Fruit fly (Drosophila melanogaster): Measurements from ENCODE around the gene CG4229.

DNA sequence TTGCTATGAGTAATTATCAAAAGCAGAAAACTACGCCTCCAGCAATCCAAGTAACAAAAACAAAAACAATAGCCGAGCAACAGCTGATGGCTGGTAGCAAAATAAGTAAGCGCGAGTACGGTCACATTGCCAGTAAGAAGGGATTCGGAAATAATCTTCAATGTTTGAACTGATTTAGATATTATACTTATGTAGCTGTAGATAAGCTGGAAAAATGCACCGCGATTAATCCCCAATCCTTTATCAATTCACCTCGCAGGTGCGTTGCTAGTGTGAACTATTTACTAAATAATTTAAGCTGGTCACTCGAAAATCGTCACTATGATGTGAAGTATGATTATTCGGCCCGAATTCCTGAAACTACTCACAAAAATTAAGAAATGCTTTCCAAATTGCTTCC is 30.4 kb downstream of the CG4229 start, which contains the start of the genes Syx8 and CG32163:
- TF ChIP-seq vri (GFP tag; optimal IDR thresholded peaks at IDR 0.05) (no peak), Eip75B (GFP tag; optimal IDR thresholded peaks at IDR 0.05) (no peak), CG11294 (GFP tag; IDR thresholded peaks at IDR 0.05) (no peak), Lpt (GFP tag; optimal IDR thresholded peaks at IDR 0.05) (no peak), acj6 (GFP tag; optimal IDR thresholded peaks at IDR 0.05) (no peak), spab (GFP tag; optimal IDR thresholded peaks at IDR 0.05) (no peak), fd85E (GFP tag; optimal IDR thresholded peaks at IDR 0.05) (no peak), Smox (GFP tag; optimal IDR thresholded peaks at IDR 0.05) (no peak), CG10631 (GFP tag; optimal IDR thresholded peaks at IDR 0.05) (no peak), CG10669 (GFP tag; optimal IDR thresholded peaks at IDR 0.05) (no peak), Blimp-1 (GFP tag; optimal IDR thresholded peaks at IDR 0.05) (no peak), CG8119 (GFP tag; IDR thresholded peaks at IDR 0.05) (no peak)
